Worm (Caenorhabditis elegans) whole organism, midembryonic: ENCODE data around the gene srh-248.

Experiments
- flt-1 ChIP-seq: fragments of 200-800 bp; sonication (Bioruptor generic); IDR thresholded peaks from 2 replicates; pipeline ENCODE4 v1.3.6; 2022; ENCODE audit warnings: missing genetic modification characterization, missing compliant biosample characterization
- klf-2 ChIP-seq: fragments of 200-800 bp; sonication (Bioruptor generic); conservative IDR thresholded peaks from 2 replicates; pipeline ENCODE4 v1.3.6; 2022; ENCODE audit warnings: missing genetic modification reagents, missing genetic modification characterization, missing compliant biosample characterization
- med-1 ChIP-seq: sonication (generic microtip); optimal IDR thresholded peaks from 2 replicates; lab custom pipeline; 2017; ENCODE audit warnings: missing genetic modification characterization, mild to moderate bottlenecking, missing compliant biosample characterization, antibody characterized with exemption, missing genetic modification reagents; ENCODE audit not compliant: insufficient read depth
- ref-1 ChIP-seq: fragments of 200-800 bp; sonication (Bioruptor generic); conservative IDR thresholded peaks from 2 replicates; pipeline ENCODE4 v1.3.6; 2022; ENCODE audit warnings: missing genetic modification reagents, missing genetic modification characterization, missing compliant biosample characterization
- ztf-23 ChIP-seq: fragments of 200-800 bp; sonication (Bioruptor generic); IDR thresholded peaks from 2 replicates; pipeline ENCODE4 v1.3.6; 2022; ENCODE audit warnings: missing genetic modification reagents, missing genetic modification characterization, missing compliant biosample characterization
- ztf-29 ChIP-seq: fragments of 200-800 bp; sonication (Bioruptor generic); IDR thresholded peaks from 2 replicates; pipeline ENCODE4 v1.3.6; 2022; ENCODE audit warnings: missing genetic modification reagents, missing genetic modification characterization, missing compliant biosample characterization

ce11 chrV:2938497-2938896 is 16.7 kb downstream of the srh-248 start, which contains the start of gene srw-141:
- TF ChIP-seq ztf-23 (GFP tag; lab: Robert Waterston, UW), result no peak
- TF ChIP-seq ref-1, result no peak
- TF ChIP-seq med-1, result no peak
- TF ChIP-seq flt-1 (GFP tag; lab: Robert Waterston, UW), result no peak
- no peak for TF ChIP-seq klf-2
- no peak for TF ChIP-seq ztf-29
